Worm (Caenorhabditis elegans) whole organism, early embryonic: Measurements from ENCODE around the gene pab-2.

Experiments used
- F13C5.2 ChIP-seq: sonication (generic microtip); optimal IDR thresholded peaks from 2 replicates; lab custom pipeline; 2017; ENCODE audit warnings: mild to moderate bottlenecking, missing genetic modification characterization, inconsistent platforms, missing compliant biosample characterization
- ama-1 ChIP-seq: fragments of 150-350 bp; optimal IDR thresholded peaks from 2 replicates; lab custom pipeline; 2014
- ceh-36 ChIP-seq: sonication (generic microtip); optimal IDR thresholded peaks from 2 replicates; lab custom pipeline; 2016; ENCODE audit warnings: missing genetic modification characterization, inconsistent platforms, missing compliant biosample characterization
- hmbx-1 ChIP-seq: sonication (generic microtip); optimal IDR thresholded peaks from 2 replicates; lab custom pipeline; 2016; ENCODE audit warnings: mild to moderate bottlenecking, missing genetic modification characterization, missing compliant biosample characterization
- hmg-4 ChIP-seq: fragments of 200-800 bp; sonication (Bioruptor generic); optimal IDR thresholded peaks from 2 replicates; lab custom pipeline; 2018; ENCODE audit warnings: mild to moderate bottlenecking, missing genetic modification characterization, missing compliant biosample characterization
- hnd-1 ChIP-seq: sonication (generic microtip); optimal IDR thresholded peaks from 2 replicates; lab custom pipeline; 2016; ENCODE audit warnings: missing genetic modification characterization, missing compliant biosample characterization
- tbx-37 ChIP-seq: fragments of 200-800 bp; sonication (Bioruptor generic); conservative IDR thresholded peaks from 2 replicates; pipeline ENCODE4 v1.3.6; 2022; ENCODE audit warnings: missing genetic modification reagents, missing genetic modification characterization, missing compliant biosample characterization
- tra-4 ChIP-seq: sonication (generic microtip); optimal IDR thresholded peaks from 2 replicates; lab custom pipeline; 2017; ENCODE audit warnings: missing genetic modification characterization, missing compliant biosample characterization

DNA sequence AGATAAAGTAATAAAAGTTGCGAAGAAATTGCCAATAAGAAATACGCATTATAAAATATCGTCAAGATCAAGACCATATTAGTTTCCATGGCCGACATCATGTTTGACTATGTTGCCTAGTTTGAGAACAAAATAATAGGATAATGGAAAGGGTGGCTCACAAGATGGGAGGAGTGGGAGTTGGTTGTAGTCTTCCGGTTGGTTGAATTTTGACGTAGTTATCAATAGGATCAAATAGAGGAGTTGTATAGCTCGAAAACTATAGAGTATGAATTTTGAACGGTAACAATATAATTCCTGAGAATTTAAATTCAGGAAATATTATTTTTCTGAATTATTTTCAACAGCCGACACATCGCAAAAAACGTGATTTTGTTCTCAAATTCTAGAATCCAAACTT lies 45.5 kb downstream of the pab-2 start, which contains the start of gene srd-50:
- TF ChIP-seq hmg-4 (GFP tag; lab: Kevin White, UChicago) (no peak), ama-1 (lab: Kevin White, UChicago) (no peak), F13C5.2 (tag; lab: Kevin White, UChicago) (no peak), tra-4 (tag; lab: Kevin White, UChicago) (no peak), tbx-37 (GFP tag; lab: Robert Waterston, UW) (no peak), hnd-1 (tag; lab: Kevin White, UChicago) (no peak), hmbx-1 (tag; lab: Kevin White, UChicago) (no peak), ceh-36 (tag; lab: Kevin White, UChicago) (no peak)
